Fruit fly (Drosophila melanogaster) whole organism, embryonic: ENCODE measurements around the gene qless.
A peak's percentile ranks its signal among the peaks of the same experiment; 100 is the strongest.

Source experiments
- B-H1 ChIP-seq: fragments of 200-800 bp; sonication (Bioruptor generic); IDR thresholded peaks from 3 replicates; pipeline ENCODE4 v1.3.6; 2022; ENCODE audit warnings: missing biosample characterization, missing genetic modification characterization
- C15 ChIP-seq: fragments of 200-800 bp; sonication (Bioruptor generic); IDR thresholded peaks from 3 replicates; pipeline ENCODE4 v1.3.6; 2022; ENCODE audit warnings: missing biosample characterization, missing genetic modification characterization
- CG10147 ChIP-seq: fragments of 200-800 bp; sonication (Bioruptor generic); optimal IDR thresholded peaks from 2 replicates; lab custom pipeline; 2019; ENCODE audit warnings: missing biosample characterization, mild to moderate bottlenecking, missing genetic modification characterization, moderate library complexity
- CG10979 ChIP-seq: fragments of 200-800 bp; sonication (Bioruptor generic); optimal IDR thresholded peaks from 2 replicates; lab custom pipeline; 2018; ENCODE audit warnings: missing biosample characterization, mild to moderate bottlenecking, missing genetic modification characterization, moderate library complexity
- CG12219 ChIP-seq: fragments of 200-800 bp; sonication (Bioruptor generic); optimal IDR thresholded peaks from 3 replicates; lab custom pipeline; 2018; ENCODE audit warnings: missing biosample characterization, mild to moderate bottlenecking, missing genetic modification characterization
- CG12659 ChIP-seq: fragments of 200-800 bp; sonication (Bioruptor generic); optimal IDR thresholded peaks from 3 replicates; lab custom pipeline; 2017; ENCODE audit warnings: mild to moderate bottlenecking, missing biosample characterization, missing genetic modification reagents, missing genetic modification characterization
- CG13424 ChIP-seq: fragments of 200-800 bp; sonication (Bioruptor generic); optimal IDR thresholded peaks from 2 replicates; lab custom pipeline; 2019; ENCODE audit warnings: missing biosample characterization, mild to moderate bottlenecking, missing genetic modification characterization, moderate library complexity
- CG13894 ChIP-seq: fragments of 200-800 bp; sonication (Bioruptor generic); optimal IDR thresholded peaks from 3 replicates; lab custom pipeline; 2018; ENCODE audit warnings: missing biosample characterization, mild to moderate bottlenecking, missing genetic modification characterization, moderate library complexity
- CG15696 ChIP-seq: fragments of 200-800 bp; sonication (Bioruptor generic); optimal IDR thresholded peaks from 2 replicates; lab custom pipeline; 2019; ENCODE audit warnings: missing biosample characterization, mild to moderate bottlenecking, missing genetic modification characterization, moderate library complexity
- CG16815 ChIP-seq: fragments of 200-800 bp; sonication (Bioruptor generic); optimal IDR thresholded peaks from 3 replicates; lab custom pipeline; 2017; ENCODE audit warnings: missing biosample characterization, mild to moderate bottlenecking, missing genetic modification characterization
- CG16863 ChIP-seq: fragments of 200-800 bp; sonication (Bioruptor generic); optimal IDR thresholded peaks from 3 replicates; lab custom pipeline; 2016; ENCODE audit warnings: missing biosample characterization, missing genetic modification characterization
- CG17802 ChIP-seq: fragments of 200-800 bp; sonication (Bioruptor generic); optimal IDR thresholded peaks from 2 replicates; lab custom pipeline; 2018; ENCODE audit warnings: missing biosample characterization, mild to moderate bottlenecking, missing genetic modification characterization, moderate library complexity
- CG17912 ChIP-seq: fragments of 200-800 bp; sonication (Bioruptor generic); optimal IDR thresholded peaks from 2 replicates; lab custom pipeline; 2018; ENCODE audit warnings: missing biosample characterization, mild to moderate bottlenecking, missing genetic modification characterization
- CG18619 ChIP-seq: fragments of 200-800 bp; sonication (Bioruptor generic); optimal IDR thresholded peaks from 3 replicates; lab custom pipeline; 2017; ENCODE audit warnings: missing biosample characterization, mild to moderate bottlenecking, missing genetic modification characterization
- CG2199 ChIP-seq: fragments of 200-800 bp; sonication (Bioruptor generic); IDR thresholded peaks from 3 replicates; pipeline ENCODE4 v1.3.6; 2022; ENCODE audit warnings: missing biosample characterization, missing genetic modification characterization
- CG31224 ChIP-seq: fragments of 200-800 bp; sonication (Bioruptor generic); IDR thresholded peaks from 2 replicates; pipeline ENCODE4 v1.3.6; 2022; ENCODE audit warnings: missing biosample characterization, missing genetic modification characterization
- CG32767 ChIP-seq: fragments of 200-800 bp; sonication (Bioruptor generic); IDR thresholded peaks from 2 replicates; pipeline ENCODE4 v1.3.6; 2022; ENCODE audit warnings: missing biosample characterization, missing genetic modification characterization
- CG34422 ChIP-seq: fragments of 200-800 bp; sonication (Bioruptor generic); IDR thresholded peaks from 3 replicates; pipeline ENCODE4 v1.3.6; 2022; ENCODE audit warnings: missing biosample characterization, missing genetic modification characterization
- CG42726 ChIP-seq: fragments of 200-800 bp; sonication (Bioruptor generic); IDR thresholded peaks from 2 replicates; pipeline ENCODE4 v1.3.6; 2022; ENCODE audit warnings: missing biosample characterization, missing genetic modification characterization; ENCODE audit not compliant: partially characterized antibody
- CG4282 ChIP-seq: fragments of 200-800 bp; sonication (Bioruptor generic); optimal IDR thresholded peaks from 2 replicates; lab custom pipeline; 2016; ENCODE audit warnings: missing biosample characterization, missing genetic modification characterization
- CG43689 ChIP-seq: fragments of 200-800 bp; sonication (Bioruptor generic); IDR thresholded peaks from 2 replicates; pipeline ENCODE4 v1.3.6; 2022; ENCODE audit warnings: missing biosample characterization, missing genetic modification characterization
- CG4730 ChIP-seq: fragments of 200-800 bp; sonication (Bioruptor generic); IDR thresholded peaks from 2 replicates; pipeline ENCODE4 v1.3.6; 2022; ENCODE audit warnings: missing biosample characterization, missing genetic modification characterization
- CG6683 ChIP-seq: fragments of 200-800 bp; sonication (Bioruptor generic); optimal IDR thresholded peaks from 2 replicates; lab custom pipeline; 2017; ENCODE audit warnings: missing biosample characterization, mild to moderate bottlenecking, missing genetic modification characterization, missing genetic modification reagents
- CG7357 ChIP-seq: fragments of 200-800 bp; sonication (Bioruptor generic); IDR thresholded peaks from 3 replicates; pipeline ENCODE4 v1.3.6; 2022; ENCODE audit warnings: missing biosample characterization, missing genetic modification characterization
- CG8478 ChIP-seq: fragments of >200 bp; optimal IDR thresholded peaks from 2 replicates; lab custom pipeline; 2018
- CG9215 ChIP-seq: fragments of 200-800 bp; sonication (Bioruptor generic); IDR thresholded peaks from 2 replicates; pipeline ENCODE4 v1.3.6; 2022; ENCODE audit warnings: missing biosample characterization, missing genetic modification characterization
- Chrac-16 ChIP-seq: fragments of 200-800 bp; sonication (Bioruptor generic); optimal IDR thresholded peaks from 3 replicates; lab custom pipeline; 2016; ENCODE audit warnings: missing biosample characterization, missing genetic modification characterization
- Fer2 ChIP-seq: fragments of 200-800 bp; sonication (Bioruptor generic); optimal IDR thresholded peaks from 2 replicates; lab custom pipeline; 2018; ENCODE audit warnings: missing biosample characterization, mild to moderate bottlenecking, missing genetic modification characterization, moderate library complexity
- H15 ChIP-seq: fragments of 200-800 bp; sonication (Bioruptor generic); IDR thresholded peaks from 3 replicates; pipeline ENCODE4 v1.3.6; 2022; ENCODE audit warnings: missing biosample characterization, missing genetic modification characterization
- Hsf ChIP-seq: fragments of 200-800 bp; sonication (Bioruptor generic); optimal IDR thresholded peaks from 3 replicates; lab custom pipeline; 2016; ENCODE audit warnings: missing biosample characterization, missing genetic modification characterization
- Kr ChIP-seq: fragments of 200-800 bp; sonication (Bioruptor generic); optimal IDR thresholded peaks from 2 replicates; lab custom pipeline; 2017; ENCODE audit warnings: missing biosample characterization, mild to moderate bottlenecking, missing genetic modification characterization
- Med ChIP-seq: fragments of 200-800 bp; sonication (Bioruptor generic); peaks from one replicate; lab custom pipeline; 2016; ENCODE audit warnings: missing biosample characterization, missing genetic modification characterization, mild to moderate bottlenecking, inconsistent platforms, moderate library complexity
- Rx ChIP-seq: fragments of 200-800 bp; sonication (Bioruptor generic); IDR thresholded peaks from 2 replicates; pipeline ENCODE4 v1.3.6; 2022; ENCODE audit warnings: missing biosample characterization, missing genetic modification characterization
- abd-A ChIP-seq: fragments of 200-800 bp; sonication (Bioruptor generic); optimal IDR thresholded peaks from 3 replicates; lab custom pipeline; 2019; ENCODE audit warnings: missing biosample characterization, mild to moderate bottlenecking, missing genetic modification characterization, moderate library complexity
- ara ChIP-seq: fragments of 200-800 bp; sonication (Bioruptor generic); IDR thresholded peaks from 2 replicates; pipeline ENCODE4 v1.3.6; 2022; ENCODE audit warnings: missing biosample characterization, missing genetic modification characterization
- cas ChIP-seq: fragments of 200-800 bp; sonication (Bioruptor generic); IDR thresholded peaks from 2 replicates; pipeline ENCODE4 v1.3.6; 2022; ENCODE audit warnings: missing biosample characterization, missing genetic modification characterization
- cg ChIP-seq: fragments of 200-800 bp; sonication (Bioruptor generic); optimal IDR thresholded peaks from 3 replicates; lab custom pipeline; 2019; ENCODE audit warnings: missing biosample characterization, mild to moderate bottlenecking, missing genetic modification characterization, moderate library complexity
- chn ChIP-seq: fragments of 200-800 bp; sonication (Bioruptor generic); optimal IDR thresholded peaks from 2 replicates; lab custom pipeline; 2016; ENCODE audit warnings: missing biosample characterization, missing genetic modification characterization
- croc ChIP-seq: fragments of 200-800 bp; sonication (Bioruptor generic); conservative IDR thresholded peaks from 3 replicates; pipeline ENCODE4 v1.3.6; 2022; ENCODE audit warnings: missing biosample characterization, missing genetic modification characterization
- esg ChIP-seq: fragments of 200-800 bp; sonication (Bioruptor generic); conservative IDR thresholded peaks from 2 replicates; pipeline ENCODE4 v1.3.6; 2022; ENCODE audit warnings: missing biosample characterization, missing genetic modification characterization
- exex ChIP-seq: fragments of 200-800 bp; sonication (Bioruptor generic); optimal IDR thresholded peaks from 4 replicates; lab custom pipeline; 2018; ENCODE audit warnings: missing biosample characterization, mild to moderate bottlenecking, missing genetic modification characterization, moderate library complexity
- eyg ChIP-seq: fragments of 200-800 bp; sonication (Bioruptor generic); optimal IDR thresholded peaks from 3 replicates; lab custom pipeline; 2016; ENCODE audit warnings: missing biosample characterization, missing genetic modification characterization
- gcm ChIP-seq: fragments of 200-800 bp; sonication (Bioruptor generic); optimal IDR thresholded peaks from 2 replicates; lab custom pipeline; 2019; ENCODE audit warnings: missing biosample characterization, mild to moderate bottlenecking, missing genetic modification characterization, moderate library complexity
- inv ChIP-seq: fragments of 200-800 bp; sonication (Bioruptor generic); IDR thresholded peaks from 2 replicates; pipeline ENCODE4 v1.3.6; 2022; ENCODE audit warnings: missing biosample characterization, missing genetic modification characterization; ENCODE audit not compliant: partially characterized antibody
- lilli ChIP-seq: fragments of 200-800 bp; sonication (Bioruptor generic); optimal IDR thresholded peaks from 3 replicates; lab custom pipeline; 2016; ENCODE audit warnings: missing biosample characterization, missing genetic modification characterization
- nau ChIP-seq: fragments of 200-800 bp; sonication (Bioruptor generic); optimal IDR thresholded peaks from 3 replicates; lab custom pipeline; 2017; ENCODE audit warnings: missing biosample characterization, mild to moderate bottlenecking, missing genetic modification characterization, missing genetic modification reagents
- run ChIP-seq: fragments of 200-800 bp; sonication (Bioruptor generic); optimal IDR thresholded peaks from 3 replicates; lab custom pipeline; 2018; ENCODE audit warnings: missing biosample characterization, mild to moderate bottlenecking, missing genetic modification characterization
- sim ChIP-seq: fragments of 200-800 bp; sonication (Bioruptor generic); IDR thresholded peaks from 2 replicates; pipeline ENCODE4 v1.3.6; 2022; ENCODE audit warnings: missing biosample characterization, missing genetic modification characterization
- sob ChIP-seq: fragments of 200-800 bp; sonication (Bioruptor generic); IDR thresholded peaks from 2 replicates; pipeline ENCODE4 v1.3.6; 2022; ENCODE audit warnings: missing biosample characterization, missing genetic modification characterization
- vvl ChIP-seq: fragments of 200-800 bp; sonication (Bioruptor generic); IDR thresholded peaks from 2 replicates; pipeline ENCODE4 v1.3.6; 2022; ENCODE audit warnings: missing biosample characterization, missing genetic modification characterization

qless gene

dm6 chr3R:31222125-31222889, 30.1 kb downstream of the qless start (continued):
- TF ChIP-seq sim (GFP tag; lab: Robert Waterston, UW): no peak
- no peak for TF ChIP-seq CG34422 (GFP tag; lab: Robert Waterston, UW)
- TF ChIP-seq CG42726 (GFP tag; lab: Robert Waterston, UW): no peak
- peak; percentile 87 for TF ChIP-seq lilli (GFP tag; lab: Kevin White, UChicago)
- peak; percentile 81 for TF ChIP-seq CG15696 (tag; lab: Kevin White, UChicago)
- peak; percentile 63 for TF ChIP-seq gcm (GFP tag; lab: Kevin White, UChicago)
- no peak for TF ChIP-seq esg (GFP tag; lab: Robert Waterston, UW)
- peak; percentile 83 for TF ChIP-seq CG10979 (tag; lab: Kevin White, UChicago)
- TF ChIP-seq Kr (GFP tag; lab: Kevin White, UChicago): no peak
- no peak for TF ChIP-seq H15 (GFP tag; lab: Robert Waterston, UW)
- TF ChIP-seq CG31224 (GFP tag; lab: Robert Waterston, UW): no peak
- no peak for TF ChIP-seq C15 (GFP tag; lab: Robert Waterston, UW)
- TF ChIP-seq CG10147 (GFP tag; lab: Kevin White, UChicago): peak; percentile 88
- TF ChIP-seq exex (tag; lab: Kevin White, UChicago): peak; percentile 67
- peak; percentile 48 for TF ChIP-seq run
- TF ChIP-seq cg (GFP tag; lab: Kevin White, UChicago): peak; percentile 56
- no peak for TF ChIP-seq abd-A (tag; lab: Kevin White, UChicago)
- peak; percentile 87 for TF ChIP-seq CG12659
- TF ChIP-seq vvl (GFP tag; lab: Robert Waterston, UW): no peak
- TF ChIP-seq CG43689: no peak
- no peak for TF ChIP-seq CG13894 (tag; lab: Kevin White, UChicago)
- peak; percentile 86 for TF ChIP-seq CG16863 (GFP tag; lab: Kevin White, UChicago)
- TF ChIP-seq CG12219 (GFP tag; lab: Kevin White, UChicago): peak; percentile 89
- TF ChIP-seq cas (GFP tag; lab: Robert Waterston, UW): no peak
- no peak for TF ChIP-seq CG4730
- no peak for TF ChIP-seq CG9215 (GFP tag; lab: Robert Waterston, UW)
- no peak for TF ChIP-seq B-H1 (GFP tag; lab: Robert Waterston, UW)
- no peak for TF ChIP-seq CG8478 (lab: Kevin White, UChicago)
- peak; percentile 56 for TF ChIP-seq eyg (GFP tag; lab: Kevin White, UChicago)
- peak; percentile 60 for TF ChIP-seq CG17912 (GFP tag; lab: Kevin White, UChicago)
- TF ChIP-seq CG6683: peak; percentile 71
- TF ChIP-seq CG13424 (tag; lab: Kevin White, UChicago): peak; percentile 90
- peak; percentile 44 for TF ChIP-seq CG4282
- TF ChIP-seq CG32767 (GFP tag; lab: Robert Waterston, UW): no peak
- TF ChIP-seq CG2199 (GFP tag; lab: Robert Waterston, UW): no peak
- TF ChIP-seq Fer2: peak; percentile 65
- TF ChIP-seq inv (GFP tag; lab: Robert Waterston, UW): no peak
- TF ChIP-seq CG17802 (tag; lab: Kevin White, UChicago): no peak
- TF ChIP-seq CG18619 (GFP tag; lab: Kevin White, UChicago): peak; percentile 89
- TF ChIP-seq sob (GFP tag; lab: Robert Waterston, UW): no peak
- peak; percentile 97 for TF ChIP-seq Med
- TF ChIP-seq CG7357: peak; percentile 76; the same call in 2 of the 3 replicates
- peak; percentile 78 for TF ChIP-seq chn (GFP tag; lab: Kevin White, UChicago)
- TF ChIP-seq CG16815 (GFP tag; lab: Kevin White, UChicago): peak; percentile 84
- no peak for TF ChIP-seq ara (GFP tag; lab: Robert Waterston, UW)
- peak; percentile 82 for TF ChIP-seq Chrac-16
- TF ChIP-seq croc: peak; percentile 56; the same call in 2 of the 3 replicates
- peak; percentile 77 for TF ChIP-seq nau (GFP tag; lab: Kevin White, UChicago)
- peak; percentile 88 for TF ChIP-seq Hsf
- TF ChIP-seq Rx (GFP tag; lab: Robert Waterston, UW): no peak
